Fruit fly (Drosophila melanogaster): ENCODE results near the gene CG1271.

CG1271 gene

DNA sequence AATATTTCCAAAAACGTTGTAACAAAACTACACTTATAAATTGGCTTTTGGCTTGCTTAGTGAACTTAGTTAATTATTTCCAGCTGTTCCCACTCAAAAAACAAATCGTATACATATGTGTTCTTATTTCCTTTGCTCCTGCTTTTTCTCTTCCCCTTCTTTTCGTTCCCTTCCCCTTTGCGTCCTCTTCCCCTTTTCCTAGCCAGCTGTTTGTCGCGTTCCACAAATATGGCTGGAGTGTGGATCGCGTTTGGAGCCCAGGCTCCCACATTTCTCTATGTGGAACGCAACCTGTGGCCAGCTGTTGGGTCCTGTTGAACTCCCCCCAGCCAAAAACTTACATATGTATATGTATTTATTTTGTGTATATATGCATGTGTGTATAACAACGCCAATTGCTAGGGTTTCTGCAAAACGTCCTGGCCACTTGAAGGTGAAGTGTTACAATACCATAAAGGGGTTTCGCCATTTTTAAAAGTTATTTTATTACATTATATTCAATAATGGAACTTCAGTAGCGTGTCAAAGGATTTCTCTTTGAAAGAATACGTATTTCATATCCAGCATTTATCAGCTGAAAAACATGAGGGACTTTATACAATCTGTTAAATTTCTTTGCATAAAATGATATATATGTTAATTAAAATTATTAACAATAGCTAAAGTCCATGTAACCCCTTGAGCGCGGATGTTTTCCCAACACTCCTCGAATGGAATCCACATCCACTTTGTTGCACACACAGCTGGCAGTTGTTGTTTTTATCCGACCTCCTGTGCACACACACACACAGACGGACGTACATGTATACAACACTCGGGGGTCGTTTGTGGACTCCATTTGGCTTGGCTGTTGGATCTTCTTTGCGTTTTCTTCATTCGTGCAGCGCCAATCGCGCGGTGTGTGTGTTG, 19.6 kb downstream of the CG1271 start:
- no peak for TF ChIP-seq Sin3A (optimal IDR thresholded peaks at IDR 0.05)
- no peak for TF ChIP-seq insv (optimal IDR thresholded peaks at IDR 0.05)
- no peak for TF ChIP-seq Myc (optimal IDR thresholded peaks at IDR 0.05)
- no peak for TF ChIP-seq ttk (optimal IDR thresholded peaks at IDR 0.05)
- TF ChIP-seq h (optimal IDR thresholded peaks at IDR 0.05): no peak
- no peak for TF ChIP-seq psq (optimal IDR thresholded peaks at IDR 0.05)

DNA sequence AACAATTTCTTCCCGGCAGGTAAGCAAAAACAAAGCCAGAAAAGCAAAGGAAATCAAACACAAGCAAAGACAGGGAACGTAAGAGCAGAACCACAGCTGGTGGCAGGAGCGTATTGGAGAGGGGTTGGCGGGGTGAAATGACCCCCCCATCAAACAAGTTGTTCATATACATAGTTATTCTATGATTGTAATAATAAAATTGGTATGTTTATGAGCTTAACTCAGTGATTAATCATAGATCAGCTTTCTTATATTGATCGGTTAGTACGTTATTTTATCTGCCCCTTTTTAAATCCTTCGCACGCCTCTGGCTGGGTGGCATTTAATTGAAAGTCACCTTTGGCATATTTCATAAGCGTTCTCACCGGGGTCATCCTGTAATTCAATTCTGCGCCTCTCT, 21.1 kb downstream of the CG1271 start:
- TF ChIP-seq Myc (optimal IDR thresholded peaks at IDR 0.05) (no peak), psq (optimal IDR thresholded peaks at IDR 0.05) (no peak), h (optimal IDR thresholded peaks at IDR 0.05) (no peak), insv (optimal IDR thresholded peaks at IDR 0.05) (no peak), ttk (optimal IDR thresholded peaks at IDR 0.05) (no peak), Sin3A (optimal IDR thresholded peaks at IDR 0.05) (no peak)

DNA sequence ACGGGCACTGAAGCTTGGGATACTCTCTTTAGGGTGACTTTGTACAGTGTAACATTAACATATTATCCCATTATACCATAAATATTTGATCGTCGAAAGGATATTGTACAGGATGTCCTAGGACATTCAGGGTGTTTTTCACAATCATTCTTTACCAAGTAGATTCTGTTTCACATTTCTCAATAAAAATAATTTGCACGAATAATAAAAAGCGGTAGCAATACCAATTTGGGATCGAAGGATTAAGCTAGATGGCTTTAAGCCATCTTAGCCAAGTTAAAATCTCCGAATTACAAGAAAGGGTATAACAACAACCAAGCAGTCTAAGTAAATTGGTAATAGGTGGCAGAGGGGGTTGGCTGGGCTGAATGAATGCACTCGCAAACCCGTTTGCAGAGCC, 22.1 kb downstream of the CG1271 start:
- TF ChIP-seq Sin3A (optimal IDR thresholded peaks at IDR 0.05) (no peak), psq (optimal IDR thresholded peaks at IDR 0.05) (no peak), Myc (optimal IDR thresholded peaks at IDR 0.05) (no peak), insv (optimal IDR thresholded peaks at IDR 0.05) (no peak), h (optimal IDR thresholded peaks at IDR 0.05) (no peak), ttk (optimal IDR thresholded peaks at IDR 0.05) (no peak)

DNA sequence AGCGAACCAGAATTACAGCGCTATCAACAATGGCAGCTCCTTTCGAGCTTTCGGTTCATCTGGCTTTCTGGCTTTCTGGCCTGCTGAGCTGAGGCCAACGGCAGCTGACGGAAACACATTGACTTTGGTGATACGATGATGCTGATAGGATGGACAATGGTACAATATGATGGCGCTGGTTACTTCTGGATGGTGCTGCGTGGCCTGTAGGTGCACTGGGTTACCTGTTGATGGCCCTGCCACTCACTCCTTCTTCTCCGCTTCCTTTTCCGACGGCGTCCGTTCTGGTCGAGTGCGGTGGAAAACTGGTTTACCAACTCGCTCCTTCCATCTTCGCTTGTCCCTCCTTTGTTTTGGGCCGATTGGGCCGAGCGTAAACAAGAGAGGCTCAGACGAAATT, 22.5 kb downstream of the CG1271 start:
- TF ChIP-seq ttk (optimal IDR thresholded peaks at IDR 0.05) (no peak), Sin3A (optimal IDR thresholded peaks at IDR 0.05) (no peak), Myc (optimal IDR thresholded peaks at IDR 0.05) (no peak), psq (optimal IDR thresholded peaks at IDR 0.05) (no peak), h (optimal IDR thresholded peaks at IDR 0.05) (no peak), insv (optimal IDR thresholded peaks at IDR 0.05) (no peak)

DNA sequence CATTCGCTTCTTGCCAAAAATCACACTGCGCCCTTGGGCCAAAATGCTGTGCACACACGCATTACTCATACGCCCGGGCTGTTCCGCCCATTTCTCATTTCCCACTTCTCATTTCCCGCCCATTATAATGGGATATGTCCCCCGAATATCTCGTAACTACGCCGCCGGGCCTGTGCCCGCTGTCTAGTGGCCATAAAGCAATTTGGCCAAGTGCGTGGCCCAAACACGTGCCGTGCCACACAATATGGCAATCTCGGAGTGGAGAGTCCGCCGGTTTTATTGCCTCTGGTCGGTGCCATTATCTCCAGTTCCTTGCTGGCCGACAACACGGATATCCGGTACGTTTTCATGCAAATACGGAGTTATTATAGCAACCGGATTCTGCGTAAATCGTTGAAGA, 24.6 kb downstream of the CG1271 start:
- TF ChIP-seq h (optimal IDR thresholded peaks at IDR 0.05): no peak
- TF ChIP-seq Sin3A (optimal IDR thresholded peaks at IDR 0.05): no peak
- TF ChIP-seq insv (optimal IDR thresholded peaks at IDR 0.05): no peak
- TF ChIP-seq ttk (optimal IDR thresholded peaks at IDR 0.05): no peak
- TF ChIP-seq Myc (optimal IDR thresholded peaks at IDR 0.05): no peak
- no peak for TF ChIP-seq psq (optimal IDR thresholded peaks at IDR 0.05)

DNA sequence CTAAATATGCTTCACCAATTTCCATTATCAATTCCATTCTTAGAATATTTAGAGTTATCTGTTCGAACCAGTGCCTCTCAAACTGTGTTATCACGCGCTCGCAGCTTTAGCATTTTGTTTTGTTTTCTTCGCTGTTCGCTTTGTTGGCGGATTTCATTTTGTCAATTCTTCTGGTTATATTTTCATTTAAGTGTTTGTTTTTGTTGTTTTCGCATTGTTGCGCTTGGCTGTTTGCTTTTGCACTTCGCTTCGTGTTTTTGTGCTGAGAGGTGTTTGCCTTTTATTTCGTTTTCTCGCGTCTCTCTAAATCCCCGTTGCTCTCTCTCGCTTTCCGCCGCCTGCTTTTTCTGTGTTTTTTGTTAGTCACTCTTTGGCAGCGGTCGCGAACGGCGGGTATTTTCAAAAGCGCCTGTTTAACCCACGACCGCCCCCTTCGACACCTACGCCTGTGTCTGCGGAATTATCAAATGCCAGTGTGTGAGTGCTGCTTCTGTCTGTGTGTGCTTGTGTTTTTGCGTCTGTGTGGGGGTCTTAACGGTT, 25.3 kb downstream of the CG1271 start:
- no peak for TF ChIP-seq psq (optimal IDR thresholded peaks at IDR 0.05)
- no peak for TF ChIP-seq Sin3A (optimal IDR thresholded peaks at IDR 0.05)
- TF ChIP-seq ttk (optimal IDR thresholded peaks at IDR 0.05): no peak
- TF ChIP-seq Myc (optimal IDR thresholded peaks at IDR 0.05): no peak
- TF ChIP-seq h (optimal IDR thresholded peaks at IDR 0.05): no peak
- no peak for TF ChIP-seq insv (optimal IDR thresholded peaks at IDR 0.05)

DNA sequence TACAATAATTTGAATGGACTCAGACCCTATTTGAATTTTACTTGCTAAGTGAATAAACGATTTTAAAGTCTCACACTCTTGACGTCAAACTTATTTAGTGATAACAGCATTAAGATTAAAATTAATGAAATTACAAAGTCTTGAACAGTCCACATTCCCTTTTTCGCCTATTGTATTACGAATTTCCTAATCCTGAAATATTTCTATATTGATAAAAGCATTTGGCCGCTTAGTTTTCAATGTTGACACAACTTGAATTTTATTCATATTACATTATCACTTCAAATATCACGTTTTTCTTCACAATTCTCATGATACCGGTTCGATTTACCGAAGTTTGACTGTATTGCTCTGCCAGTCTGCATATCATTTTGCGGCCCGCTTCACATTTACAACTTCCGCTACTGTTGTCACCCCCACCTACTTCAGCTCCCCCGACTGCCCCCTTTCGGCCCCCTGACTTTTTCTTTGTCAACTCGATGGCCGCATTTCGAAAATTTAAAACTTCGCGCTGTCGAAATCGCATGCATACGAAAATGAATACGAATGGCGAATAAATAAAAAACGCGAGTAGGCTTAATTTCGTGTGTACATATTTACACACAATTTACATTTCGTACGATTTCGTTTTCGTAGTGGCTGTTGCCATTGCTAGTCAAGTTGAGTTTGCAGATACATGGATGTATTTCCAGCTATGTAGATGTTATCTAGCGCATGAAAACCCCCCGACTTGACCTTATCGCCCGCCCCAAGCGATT, 26.3 kb downstream of the CG1271 start:
- no peak for TF ChIP-seq ttk (optimal IDR thresholded peaks at IDR 0.05)
- no peak for TF ChIP-seq h (optimal IDR thresholded peaks at IDR 0.05)
- no peak for TF ChIP-seq insv (optimal IDR thresholded peaks at IDR 0.05)
- no peak for TF ChIP-seq Sin3A (optimal IDR thresholded peaks at IDR 0.05)
- no peak for TF ChIP-seq psq (optimal IDR thresholded peaks at IDR 0.05)
- TF ChIP-seq Myc (optimal IDR thresholded peaks at IDR 0.05): no peak

DNA sequence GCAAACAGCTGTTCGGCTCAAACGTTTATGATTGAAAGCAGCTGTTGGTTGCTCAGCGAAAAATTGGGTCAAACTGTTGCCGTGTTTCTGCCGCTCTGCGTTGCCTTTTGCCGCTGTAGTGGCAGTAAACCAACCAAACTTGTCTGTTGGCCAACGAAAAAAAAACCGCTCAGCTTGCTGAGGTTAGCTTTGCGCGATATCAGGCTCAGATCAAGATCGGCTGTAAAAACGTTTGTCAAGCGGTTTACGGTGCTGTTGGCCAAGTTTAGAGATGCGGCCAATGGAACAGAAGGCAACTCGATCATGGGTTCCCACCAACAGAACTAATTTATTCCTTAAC, 26.8 kb downstream of the CG1271 start:
- no peak for TF ChIP-seq psq (optimal IDR thresholded peaks at IDR 0.05)
- no peak for TF ChIP-seq insv (optimal IDR thresholded peaks at IDR 0.05)
- TF ChIP-seq Myc (optimal IDR thresholded peaks at IDR 0.05): no peak
- TF ChIP-seq Sin3A (optimal IDR thresholded peaks at IDR 0.05): no peak
- no peak for TF ChIP-seq ttk (optimal IDR thresholded peaks at IDR 0.05)
- no peak for TF ChIP-seq h (optimal IDR thresholded peaks at IDR 0.05)

DNA sequence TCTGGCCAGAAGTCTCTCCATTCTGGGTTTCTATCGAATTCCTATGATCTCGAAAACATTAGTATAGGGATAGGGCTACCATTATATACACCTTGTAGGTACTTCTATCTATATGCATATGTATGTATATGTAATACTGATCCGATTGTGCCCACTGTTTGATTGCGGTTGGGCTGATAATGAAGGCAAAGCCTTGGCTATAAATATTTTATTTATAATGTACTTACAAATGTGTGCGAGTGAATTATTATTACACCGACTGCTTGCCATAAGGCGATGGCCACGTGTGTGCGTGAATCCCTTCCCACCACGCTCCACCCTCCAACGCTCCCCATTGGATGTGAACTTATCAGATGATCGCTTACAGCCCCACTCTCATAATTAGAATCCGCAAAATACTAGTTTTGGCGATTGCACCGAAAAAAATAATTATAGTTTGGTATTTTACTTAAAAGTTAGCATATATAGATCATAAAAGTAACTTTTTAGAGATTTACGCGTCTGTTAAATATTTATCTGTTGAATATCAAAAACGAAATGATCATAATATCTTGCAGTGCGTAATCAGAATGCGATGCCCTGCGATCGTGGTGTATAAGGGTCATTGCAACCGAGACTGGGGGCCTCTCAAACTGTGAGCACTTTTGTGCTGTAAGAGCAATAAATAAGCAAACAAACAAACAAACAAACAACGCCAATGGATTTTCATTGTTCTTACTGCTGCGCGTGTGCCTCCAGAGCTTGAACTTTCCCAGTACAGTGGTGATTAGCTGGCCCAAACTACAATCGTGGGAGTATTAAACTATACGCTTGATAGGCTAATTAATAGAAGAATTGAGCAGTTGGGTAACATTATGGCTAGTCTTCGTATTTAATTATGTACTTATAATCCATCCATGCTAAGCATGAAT, 28.0 kb downstream of the CG1271 start:
- no peak for TF ChIP-seq Myc (optimal IDR thresholded peaks at IDR 0.05)
- no peak for TF ChIP-seq insv (optimal IDR thresholded peaks at IDR 0.05)
- TF ChIP-seq Sin3A (optimal IDR thresholded peaks at IDR 0.05): no peak
- TF ChIP-seq h (optimal IDR thresholded peaks at IDR 0.05): no peak
- TF ChIP-seq ttk (optimal IDR thresholded peaks at IDR 0.05): no peak

DNA sequence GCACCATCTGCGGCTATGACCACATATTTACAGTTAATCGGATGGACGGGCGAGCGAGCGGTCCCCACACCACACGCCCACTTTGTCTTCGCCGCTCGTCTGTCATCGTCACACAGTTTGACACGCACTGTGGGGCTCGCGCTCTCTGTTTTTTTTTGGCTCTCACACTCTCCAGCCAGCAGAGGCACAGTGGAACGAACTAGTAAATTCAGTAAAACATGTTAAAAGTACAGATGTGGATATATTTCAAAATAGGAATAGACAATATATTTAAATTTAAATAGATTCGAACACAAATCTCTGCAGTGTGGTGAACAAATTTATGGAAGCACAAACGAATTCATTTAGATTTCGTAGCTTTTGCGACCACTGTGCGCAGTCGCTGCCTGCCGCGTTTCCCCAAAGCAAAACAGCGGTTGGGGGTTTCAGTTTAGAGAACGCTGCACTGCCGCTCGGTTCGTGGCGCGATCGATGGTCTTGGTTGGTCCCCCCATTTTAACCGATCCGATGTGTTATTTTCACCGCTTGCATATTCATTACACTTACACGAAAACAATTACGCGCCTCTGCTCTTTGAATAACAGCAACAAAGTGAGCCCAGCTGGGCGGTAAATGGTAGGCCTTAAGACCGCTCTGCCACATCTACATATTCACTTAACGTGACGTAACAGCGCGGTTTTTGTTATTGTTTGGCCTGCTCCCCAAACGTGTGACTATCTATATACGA, 29.0 kb downstream of the CG1271 start:
- TF ChIP-seq insv (optimal IDR thresholded peaks at IDR 0.05): no peak
- no peak for TF ChIP-seq psq (optimal IDR thresholded peaks at IDR 0.05)
- no peak for TF ChIP-seq ttk (optimal IDR thresholded peaks at IDR 0.05)
- TF ChIP-seq h (optimal IDR thresholded peaks at IDR 0.05): no peak
- no peak for TF ChIP-seq Myc (optimal IDR thresholded peaks at IDR 0.05)
- TF ChIP-seq Sin3A (optimal IDR thresholded peaks at IDR 0.05): no peak

Measured in Kc167 (cell line).